Fruit fly (Drosophila melanogaster) whole organism, embryonic: ENCODE data around the gene Gpdh3.

Source experiments
- Antp ChIP-seq: fragments of 200-800 bp; sonication (Bioruptor generic); optimal IDR thresholded peaks from 3 replicates; lab custom pipeline; 2016; ENCODE audit warnings: missing biosample characterization, missing genetic modification characterization
- B-H1 ChIP-seq: fragments of 200-800 bp; sonication (Bioruptor generic); IDR thresholded peaks from 3 replicates; pipeline ENCODE4 v1.3.6; 2022; ENCODE audit warnings: missing biosample characterization, missing genetic modification characterization
- C15 ChIP-seq: fragments of 200-800 bp; sonication (Bioruptor generic); IDR thresholded peaks from 3 replicates; pipeline ENCODE4 v1.3.6; 2022; ENCODE audit warnings: missing biosample characterization, missing genetic modification characterization
- CG10979 ChIP-seq: fragments of 200-800 bp; sonication (Bioruptor generic); optimal IDR thresholded peaks from 2 replicates; lab custom pipeline; 2018; ENCODE audit warnings: missing biosample characterization, mild to moderate bottlenecking, missing genetic modification characterization, moderate library complexity
- CG11695 ChIP-seq: fragments of 200-800 bp; sonication (Bioruptor generic); IDR thresholded peaks from 3 replicates; pipeline ENCODE4 v1.3.6; 2022; ENCODE audit warnings: missing biosample characterization, missing genetic modification characterization
- CG11723 ChIP-seq: fragments of 200-800 bp; sonication (Bioruptor generic); optimal IDR thresholded peaks from 2 replicates; lab custom pipeline; 2017; ENCODE audit warnings: missing biosample characterization, mild to moderate bottlenecking, missing genetic modification characterization
- CG13296 ChIP-seq: fragments of 200-800 bp; sonication (Bioruptor generic); optimal IDR thresholded peaks from 3 replicates; lab custom pipeline; 2018; ENCODE audit warnings: missing biosample characterization, mild to moderate bottlenecking, missing genetic modification characterization
- CG13624 ChIP-seq: fragments of 200-800 bp; sonication (Bioruptor generic); optimal IDR thresholded peaks from 2 replicates; lab custom pipeline; 2016; ENCODE audit warnings: missing biosample characterization, missing genetic modification characterization
- CG14014 ChIP-seq: fragments of 200-800 bp; sonication (Bioruptor generic); IDR thresholded peaks from 2 replicates; pipeline ENCODE4 v1.3.6; 2022; ENCODE audit warnings: missing biosample characterization, missing genetic modification characterization
- CG14667 ChIP-seq: fragments of 200-800 bp; sonication (Bioruptor generic); IDR thresholded peaks from 2 replicates; pipeline ENCODE4 v1.3.6; 2022; ENCODE audit warnings: missing biosample characterization, missing genetic modification characterization
- CG14710 ChIP-seq: fragments of 200-800 bp; sonication (Bioruptor generic); optimal IDR thresholded peaks from 3 replicates; lab custom pipeline; 2019; ENCODE audit warnings: missing biosample characterization, mild to moderate bottlenecking, missing genetic modification characterization, moderate library complexity
- CG15073 ChIP-seq: fragments of 200-800 bp; sonication (Bioruptor generic); optimal IDR thresholded peaks from 2 replicates; lab custom pipeline; 2016; ENCODE audit warnings: missing biosample characterization, missing genetic modification characterization
- CG17328 ChIP-seq: fragments of 200-800 bp; sonication (Bioruptor generic); IDR thresholded peaks from 2 replicates; pipeline ENCODE4 v1.3.6; 2022; ENCODE audit warnings: missing biosample characterization, missing genetic modification characterization
- CG17912 ChIP-seq: fragments of 200-800 bp; sonication (Bioruptor generic); optimal IDR thresholded peaks from 2 replicates; lab custom pipeline; 2018; ENCODE audit warnings: missing biosample characterization, mild to moderate bottlenecking, missing genetic modification characterization
- CG2116 ChIP-seq: fragments of 200-800 bp; sonication (Bioruptor generic); optimal IDR thresholded peaks from 3 replicates; lab custom pipeline; 2018; ENCODE audit warnings: missing biosample characterization, mild to moderate bottlenecking, missing genetic modification characterization
- CG30403 ChIP-seq: fragments of 200-800 bp; sonication (Bioruptor generic); optimal IDR thresholded peaks from 3 replicates; lab custom pipeline; 2016; ENCODE audit warnings: missing biosample characterization, missing genetic modification characterization
- CG6854 ChIP-seq: fragments of 200-800 bp; sonication (Bioruptor generic); optimal IDR thresholded peaks from 3 replicates; lab custom pipeline; 2017; ENCODE audit warnings: missing biosample characterization, mild to moderate bottlenecking, missing genetic modification characterization
- CG9727 ChIP-seq: fragments of 200-800 bp; sonication (Bioruptor generic); optimal IDR thresholded peaks from 3 replicates; lab custom pipeline; 2017; ENCODE audit warnings: missing biosample characterization, mild to moderate bottlenecking, missing genetic modification characterization
- Doc2 ChIP-seq: fragments of 200-800 bp; sonication (Bioruptor generic); IDR thresholded peaks from 2 replicates; pipeline ENCODE4 v1.3.6; 2022; ENCODE audit warnings: missing biosample characterization, missing genetic modification characterization
- Hr39 ChIP-seq: fragments of >200 bp; optimal IDR thresholded peaks from 2 replicates; lab custom pipeline; 2017
- NK7.1 ChIP-seq: fragments of 200-800 bp; sonication (Bioruptor generic); optimal IDR thresholded peaks from 3 replicates; lab custom pipeline; 2016; ENCODE audit warnings: missing biosample characterization, missing genetic modification characterization
- NfI ChIP-seq: fragments of 200-800 bp; sonication (Bioruptor generic); optimal IDR thresholded peaks from 3 replicates; lab custom pipeline; 2018; ENCODE audit warnings: missing biosample characterization, mild to moderate bottlenecking, missing genetic modification characterization, moderate library complexity
- Side ChIP-seq: fragments of 200-800 bp; sonication (Bioruptor generic); optimal IDR thresholded peaks from 2 replicates; lab custom pipeline; 2016; ENCODE audit warnings: missing biosample characterization, missing genetic modification characterization
- Vsx1 ChIP-seq: fragments of 200-800 bp; sonication (Bioruptor generic); optimal IDR thresholded peaks from 2 replicates; lab custom pipeline; 2017; ENCODE audit warnings: missing biosample characterization, mild to moderate bottlenecking, missing genetic modification characterization, missing genetic modification reagents
- ara ChIP-seq: fragments of 200-800 bp; sonication (Bioruptor generic); IDR thresholded peaks from 2 replicates; pipeline ENCODE4 v1.3.6; 2022; ENCODE audit warnings: missing biosample characterization, missing genetic modification characterization
- bsh ChIP-seq, 2 experiments: fragments of 200-800 bp; sonication (Bioruptor generic); optimal IDR thresholded peaks; 2 replicates each; lab custom pipeline; 2017 to 2018; ENCODE audit warnings: mild to moderate bottlenecking in 2 of 2, missing biosample characterization in 2 of 2, missing genetic modification characterization in 2 of 2, moderate library complexity in 1 of 2
- cg ChIP-seq: fragments of 200-800 bp; sonication (Bioruptor generic); optimal IDR thresholded peaks from 3 replicates; lab custom pipeline; 2019; ENCODE audit warnings: missing biosample characterization, mild to moderate bottlenecking, missing genetic modification characterization, moderate library complexity
- crp ChIP-seq, 2 experiments: fragments of 200-800 bp; sonication (Bioruptor generic); optimal IDR thresholded peaks; 2 replicates in 1 of 2; 3 replicates in 1 of 2; lab custom pipeline; 2017; ENCODE audit warnings: missing biosample characterization in 2 of 2, missing genetic modification characterization in 2 of 2, mild to moderate bottlenecking in 1 of 2, moderate library complexity in 1 of 2
- dati ChIP-seq: fragments of 200-800 bp; sonication (Bioruptor generic); IDR thresholded peaks from 2 replicates; pipeline ENCODE4 v1.3.6; 2022; ENCODE audit warnings: missing biosample characterization, missing genetic modification characterization
- gce ChIP-seq: fragments of 200-800 bp; sonication (Bioruptor generic); IDR thresholded peaks from 3 replicates; pipeline ENCODE4 v1.3.6; 2022; ENCODE audit warnings: missing biosample characterization, missing genetic modification characterization
- gcm2 ChIP-seq: fragments of 200-800 bp; sonication (Bioruptor generic); optimal IDR thresholded peaks from 2 replicates; lab custom pipeline; 2016; ENCODE audit warnings: missing biosample characterization, missing genetic modification characterization
- grn ChIP-seq: fragments of 200-800 bp; sonication (Bioruptor generic); optimal IDR thresholded peaks from 3 replicates; lab custom pipeline; 2017; ENCODE audit warnings: missing biosample characterization, missing genetic modification characterization
- gro ChIP-seq: fragments of 200-800 bp; sonication (Bioruptor generic); optimal IDR thresholded peaks from 2 replicates; lab custom pipeline; 2016; ENCODE audit warnings: missing biosample characterization, missing genetic modification characterization
- hbn ChIP-seq: fragments of 200-800 bp; sonication (Bioruptor generic); IDR thresholded peaks from 2 replicates; pipeline ENCODE4 v1.3.6; 2022; ENCODE audit warnings: missing biosample characterization, missing genetic modification characterization; ENCODE audit not compliant: partially characterized antibody
- lilli ChIP-seq: fragments of 200-800 bp; sonication (Bioruptor generic); optimal IDR thresholded peaks from 3 replicates; lab custom pipeline; 2016; ENCODE audit warnings: missing biosample characterization, missing genetic modification characterization
- lov ChIP-seq, 2 experiments: fragments of 200-800 bp in 1 of 2; fragments of >200 bp in 1 of 2; sonication (Bioruptor generic) in 1 of 2; IDR thresholded peaks in 1 of 2; optimal IDR thresholded peaks in 1 of 2; 2 replicates in 1 of 2; 3 replicates in 1 of 2; pipeline versions ENCODE4 v1.3.6 to Lab custom; 2017 to 2022; ENCODE audit warnings: missing biosample characterization in 1 of 2, missing genetic modification characterization in 1 of 2
- luna ChIP-seq: fragments of 200-800 bp; sonication (Bioruptor generic); optimal IDR thresholded peaks from 2 replicates; lab custom pipeline; 2016; ENCODE audit warnings: missing biosample characterization, missing genetic modification characterization
- nau ChIP-seq: fragments of 200-800 bp; sonication (Bioruptor generic); optimal IDR thresholded peaks from 3 replicates; lab custom pipeline; 2017; ENCODE audit warnings: missing biosample characterization, mild to moderate bottlenecking, missing genetic modification characterization, missing genetic modification reagents
- oc ChIP-seq: fragments of 200-800 bp; sonication (Bioruptor generic); optimal IDR thresholded peaks from 2 replicates; lab custom pipeline; 2018; ENCODE audit warnings: missing biosample characterization, mild to moderate bottlenecking, missing genetic modification characterization, moderate library complexity
- onecut ChIP-seq: fragments of 200-800 bp; sonication (Bioruptor generic); IDR thresholded peaks from 2 replicates; pipeline ENCODE4 v1.3.6; 2022; ENCODE audit warnings: missing biosample characterization, missing genetic modification characterization
- prd ChIP-seq, 3 experiments: fragments of >200 bp in 2 of 3; fragments of 200-800 bp in 1 of 3; sonication (Bioruptor generic) in 1 of 3; optimal IDR thresholded peaks in 2 of 3; IDR thresholded peaks in 1 of 3; 2 replicates in 2 of 3; 3 replicates in 1 of 3; pipeline versions ENCODE4 v1.3.6 to Lab custom; 2017 to 2022; ENCODE audit warnings: missing biosample characterization in 1 of 3, missing genetic modification characterization in 1 of 3
- repo ChIP-seq: fragments of 200-800 bp; sonication (Bioruptor generic); optimal IDR thresholded peaks from 2 replicates; lab custom pipeline; 2016; ENCODE audit warnings: missing biosample characterization, missing genetic modification characterization
- rib ChIP-seq: fragments of 200-800 bp; sonication (Bioruptor generic); IDR thresholded peaks from 2 replicates; pipeline ENCODE4 v1.3.6; 2022; ENCODE audit warnings: missing biosample characterization, missing genetic modification characterization
- sens-2 ChIP-seq: fragments of 200-800 bp; sonication (Bioruptor generic); IDR thresholded peaks from 2 replicates; pipeline ENCODE4 v1.3.6; 2022; ENCODE audit warnings: missing biosample characterization, missing genetic modification characterization
- sima ChIP-seq: fragments of 200-800 bp; sonication (Bioruptor generic); optimal IDR thresholded peaks from 2 replicates; lab custom pipeline; 2016; ENCODE audit warnings: missing biosample characterization, missing genetic modification characterization
- slbo ChIP-seq: fragments of 200-800 bp; sonication (Bioruptor generic); IDR thresholded peaks from 2 replicates; pipeline ENCODE4 v1.3.6; 2022; ENCODE audit warnings: missing biosample characterization, missing genetic modification characterization
- slou ChIP-seq: fragments of 200-800 bp; sonication (Bioruptor generic); optimal IDR thresholded peaks from 3 replicates; lab custom pipeline; 2016; ENCODE audit warnings: missing biosample characterization, missing genetic modification characterization
- sr ChIP-seq: fragments of 200-800 bp; sonication (Bioruptor generic); IDR thresholded peaks from 3 replicates; pipeline ENCODE4 v1.3.6; 2022; ENCODE audit warnings: missing biosample characterization, missing genetic modification characterization
- tap ChIP-seq: fragments of 200-800 bp; optimal IDR thresholded peaks from 3 replicates; lab custom pipeline; 2019; ENCODE audit warnings: missing biosample characterization, mild to moderate bottlenecking, missing genetic modification characterization, moderate library complexity
- z ChIP-seq: fragments of 200-800 bp; sonication (Bioruptor generic); IDR thresholded peaks from 3 replicates; pipeline ENCODE4 v1.3.6; 2022; ENCODE audit warnings: missing biosample characterization, missing genetic modification characterization
- zf30C ChIP-seq: fragments of 200-800 bp; sonication (Bioruptor generic); optimal IDR thresholded peaks from 3 replicates; lab custom pipeline; 2018; ENCODE audit warnings: missing biosample characterization, mild to moderate bottlenecking, missing genetic modification characterization

Gpdh3 gene

dm6 chr3R:22421618-22422017 is 39.8 kb downstream of the Gpdh3 start (continued):
- TF ChIP-seq sens-2 (GFP tag; lab: Robert Waterston, UW) (no peak), CG30403 (GFP tag; lab: Kevin White, UChicago) (peak; percentile 62), gro (GFP tag; lab: Kevin White, UChicago) (peak; percentile 27), CG17328 (GFP tag; lab: Robert Waterston, UW) (peak; percentile 57; the same call in 1 of the 2 replicates), CG6854 (peak; percentile 29), bsh (GFP tag; optimal IDR thresholded peaks at IDR 0.05; lab: Kevin White, UChicago) (peak in 1 of 2 experiments; percentile 63), hbn (GFP tag; lab: Robert Waterston, UW) (no peak), CG13296 (GFP tag; lab: Kevin White, UChicago) (peak; percentile 63), B-H1 (GFP tag; lab: Robert Waterston, UW) (peak; percentile 47), CG13624 (peak; percentile 6), NK7.1 (GFP tag; lab: Kevin White, UChicago) (peak; percentile 46), CG10979 (tag; lab: Kevin White, UChicago) (peak; percentile 28), Hr39 (lab: Kevin White, UChicago) (no peak), CG14710 (tag; lab: Kevin White, UChicago) (no peak), CG2116 (no peak), grn (no peak), CG15073 (GFP tag; lab: Kevin White, UChicago) (no peak), NfI (GFP tag; lab: Kevin White, UChicago) (peak; percentile 59), Antp (GFP tag; lab: Kevin White, UChicago) (peak; percentile 56), Vsx1 (GFP tag; lab: Kevin White, UChicago) (no peak), sima (GFP tag; lab: Kevin White, UChicago) (peak; percentile 27), C15 (GFP tag; lab: Robert Waterston, UW) (no peak), Side (GFP tag; lab: Kevin White, UChicago) (peak; percentile 5), onecut (peak; percentile 64), crp (GFP tag; optimal IDR thresholded peaks at IDR 0.05; lab: Kevin White, UChicago) (no peak), repo (GFP tag; lab: Kevin White, UChicago) (peak; percentile 51), CG14667 (GFP tag; lab: Robert Waterston, UW) (peak; percentile 63), slbo (GFP tag; lab: Robert Waterston, UW) (peak; percentile 89), Doc2 (no peak), nau (GFP tag; lab: Kevin White, UChicago) (no peak), zf30C (GFP tag; lab: Kevin White, UChicago) (no peak), luna (peak; percentile 37), sr (GFP tag; lab: Robert Waterston, UW) (no peak), cg (GFP tag; lab: Kevin White, UChicago) (no peak), CG9727 (GFP tag; lab: Kevin White, UChicago) (peak; percentile 59), z (no peak), tap (tag; lab: Kevin White, UChicago) (peak; percentile 51), CG11723 (no peak), CG14014 (GFP tag; lab: Robert Waterston, UW) (peak; percentile 83), dati (GFP tag; lab: Robert Waterston, UW) (peak; percentile 39; the same call in 1 of the 2 replicates), rib (peak; percentile 62; the same call in 1 of the 2 replicates), CG17912 (GFP tag; lab: Kevin White, UChicago) (no peak), lilli (peak; percentile 64), ara (GFP tag; lab: Robert Waterston, UW) (peak; percentile 43; the same call in 1 of the 2 replicates), lov (optimal IDR thresholded peaks at IDR 0.05; lab: Kevin White, UChicago) (no peak), lov (GFP tag; IDR thresholded peaks at IDR 0.05; lab: Robert Waterston, UW) (no peak), gcm2 (GFP tag; lab: Kevin White, UChicago) (no peak), oc (tag; lab: Kevin White, UChicago) (no peak), gce (peak; percentile 73; the same call in 2 of the 3 replicates), slou (GFP tag; lab: Kevin White, UChicago) (peak; percentile 17), prd (optimal IDR thresholded peaks at IDR 0.05; lab: Kevin White, UChicago) (no peak), prd (GFP tag; IDR thresholded peaks at IDR 0.05; lab: Robert Waterston, UW) (peak; percentile 82), CG11695 (peak; percentile 69)
